Worm (Caenorhabditis elegans) whole organism, young adult: ENCODE measurements around the gene tre-2.
A peak's percentile ranks its signal among the peaks of the same experiment; 100 is the strongest.
"Not testable (repeated sequence)": the region's sequence is repeated elsewhere in the genome, so short reads cannot be mapped to it uniquely, and the experiment has no call there.

Experiments
- C17E4.6 ChIP-seq: fragments of 200-800 bp; sonication (Bioruptor generic); IDR thresholded peaks from 2 replicates; pipeline ENCODE4 v1.3.6; 2022; ENCODE audit warnings: missing genetic modification reagents, missing genetic modification characterization, missing compliant biosample characterization
- T07F8.4 ChIP-seq: sonication (generic microtip); optimal IDR thresholded peaks from 2 replicates; lab custom pipeline; 2016; ENCODE audit warnings: mild to moderate bottlenecking, missing genetic modification characterization, moderate library complexity, missing compliant biosample characterization
- ZK185.1 ChIP-seq: sonication (generic microtip); optimal IDR thresholded peaks from 2 replicates; lab custom pipeline; 2016; ENCODE audit warnings: mild to moderate bottlenecking, missing genetic modification characterization, missing compliant biosample characterization; ENCODE audit not compliant: poor library complexity, severe bottlenecking
- ama-1 ChIP-seq, 3 experiments: fragments of 150-350 bp in 1 of 3; sonication (generic microtip) in 2 of 3; optimal IDR thresholded peaks; 2 replicates each; lab custom pipeline; 2014 to 2018; ENCODE audit warnings: missing biosample characterization in 2 of 3, missing genetic modification characterization in 2 of 3, missing genetic modification reagents in 2 of 3
- aptf-2 ChIP-seq: fragments of 200-800 bp; sonication (Bioruptor generic); conservative IDR thresholded peaks from 2 replicates; pipeline ENCODE4 v1.3.6; 2022; ENCODE audit warnings: missing genetic modification reagents, missing genetic modification characterization, missing compliant biosample characterization
- atf-7 ChIP-seq: sonication (generic microtip); optimal IDR thresholded peaks from 2 replicates; lab custom pipeline; 2017; ENCODE audit warnings: mild to moderate bottlenecking, missing genetic modification characterization, missing compliant biosample characterization
- ceh-27 ChIP-seq: fragments of 200-800 bp; sonication (Bioruptor generic); optimal IDR thresholded peaks from 2 replicates; lab custom pipeline; 2018; ENCODE audit warnings: mild to moderate bottlenecking, missing genetic modification characterization, moderate library complexity, missing compliant biosample characterization
- ceh-79 ChIP-seq: sonication (generic microtip); optimal IDR thresholded peaks from 2 replicates; lab custom pipeline; 2017; ENCODE audit warnings: mild to moderate bottlenecking, missing genetic modification characterization, missing compliant biosample characterization
- ceh-91 ChIP-seq: fragments of 200-800 bp; sonication (Bioruptor generic); IDR thresholded peaks from 2 replicates; pipeline ENCODE4 v1.3.6; 2022; ENCODE audit warnings: missing genetic modification reagents, missing genetic modification characterization, missing compliant biosample characterization
- dox-1 ChIP-seq: fragments of 200-800 bp; sonication (Bioruptor generic); IDR thresholded peaks from 2 replicates; pipeline ENCODE4 v1.3.6; 2022; ENCODE audit warnings: missing genetic modification reagents, missing genetic modification characterization, missing compliant biosample characterization
- dpl-1 ChIP-seq: fragments of 150-350 bp; optimal IDR thresholded peaks from 2 replicates; lab custom pipeline; 2014; ENCODE audit warnings: missing biosample characterization, missing genetic modification reagents, missing genetic modification characterization
- egl-44 ChIP-seq: fragments of 200-800 bp; sonication (Bioruptor generic); IDR thresholded peaks from 2 replicates; pipeline ENCODE4 v1.3.6; 2022; ENCODE audit warnings: missing genetic modification reagents, missing genetic modification characterization, missing compliant biosample characterization
- ets-4 ChIP-seq: fragments of 200-800 bp; sonication (Bioruptor generic); optimal IDR thresholded peaks from 2 replicates; lab custom pipeline; 2018; ENCODE audit warnings: mild to moderate bottlenecking, missing genetic modification characterization, missing compliant biosample characterization
- hlh-12 ChIP-seq: sonication (generic microtip); optimal IDR thresholded peaks from 2 replicates; lab custom pipeline; 2016; ENCODE audit warnings: missing genetic modification characterization, missing compliant biosample characterization
- lin-26 ChIP-seq: fragments of 200-800 bp; sonication (Bioruptor generic); IDR thresholded peaks from 2 replicates; pipeline ENCODE4 v1.3.6; 2022; ENCODE audit warnings: missing genetic modification reagents, missing genetic modification characterization, missing compliant biosample characterization
- lin-40 ChIP-seq: sonication (generic microtip); optimal IDR thresholded peaks from 2 replicates; lab custom pipeline; 2016; ENCODE audit warnings: missing genetic modification characterization, mild to moderate bottlenecking, missing compliant biosample characterization, missing genotype, missing genetic modification reagents
- madf-3 ChIP-seq: fragments of 200-800 bp; sonication (Bioruptor generic); IDR thresholded peaks from 2 replicates; pipeline ENCODE4 v1.3.6; 2022; ENCODE audit warnings: missing genetic modification reagents, missing genetic modification characterization, missing compliant biosample characterization
- mel-28 ChIP-seq: sonication (generic microtip); optimal IDR thresholded peaks from 2 replicates; lab custom pipeline; 2016; ENCODE audit warnings: borderline replicate concordance, mild to moderate bottlenecking, missing genetic modification characterization, missing compliant biosample characterization
- nfya-2 ChIP-seq: fragments of 200-800 bp; sonication (Bioruptor generic); IDR thresholded peaks from 2 replicates; pipeline ENCODE4 v1.3.6; 2022; ENCODE audit warnings: missing genetic modification reagents, missing genetic modification characterization, missing compliant biosample characterization
- nhr-120 ChIP-seq: fragments of 200-800 bp; sonication (Bioruptor generic); IDR thresholded peaks from 2 replicates; pipeline ENCODE4 v1.3.6; 2022; ENCODE audit warnings: missing genetic modification characterization, missing compliant biosample characterization
- nhr-179 ChIP-seq: sonication (generic microtip); optimal IDR thresholded peaks from 2 replicates; lab custom pipeline; 2016; ENCODE audit warnings: mild to moderate bottlenecking, missing genetic modification characterization, missing compliant biosample characterization
- nhr-27 ChIP-seq: fragments of 200-800 bp; sonication (Bioruptor generic); optimal IDR thresholded peaks from 2 replicates; lab custom pipeline; 2018; ENCODE audit warnings: mild to moderate bottlenecking, missing genetic modification characterization, moderate library complexity, missing compliant biosample characterization
- nhr-80 ChIP-seq: sonication (generic microtip); optimal IDR thresholded peaks from 2 replicates; lab custom pipeline; 2016; ENCODE audit warnings: missing genetic modification characterization, missing compliant biosample characterization
- pha-4 ChIP-seq: fragments of 150-350 bp; sonication (generic microtip); optimal IDR thresholded peaks from 2 replicates; lab custom pipeline; 2014; ENCODE audit warnings: missing biosample characterization, missing genetic modification reagents, missing genetic modification characterization
- sdz-38 ChIP-seq: sonication (generic microtip); optimal IDR thresholded peaks from 2 replicates; lab custom pipeline; 2016; ENCODE audit warnings: missing genotype, missing genetic modification characterization, missing compliant biosample characterization
- snpc-1.1 ChIP-seq: sonication (generic microtip); optimal IDR thresholded peaks from 2 replicates; lab custom pipeline; 2017; ENCODE audit warnings: missing genetic modification characterization, mild to moderate bottlenecking, missing compliant biosample characterization, antibody characterized with exemption, moderate library complexity, missing genotype, missing genetic modification reagents; ENCODE audit not compliant: insufficient read depth
- sptf-2 ChIP-seq: fragments of 200-800 bp; sonication (Bioruptor generic); optimal IDR thresholded peaks from 2 replicates; lab custom pipeline; 2018; ENCODE audit warnings: mild to moderate bottlenecking, missing genetic modification characterization, missing compliant biosample characterization
- tlf-1 ChIP-seq: fragments of 200-800 bp; sonication (Bioruptor generic); optimal IDR thresholded peaks from 2 replicates; lab custom pipeline; 2018; ENCODE audit warnings: mild to moderate bottlenecking, missing genetic modification characterization, missing compliant biosample characterization
- xnd-1 ChIP-seq: sonication (generic microtip); optimal IDR thresholded peaks from 2 replicates; lab custom pipeline; 2016; ENCODE audit warnings: missing genotype, missing genetic modification reagents, missing genetic modification characterization, missing compliant biosample characterization

The tre-2 gene

DNA sequence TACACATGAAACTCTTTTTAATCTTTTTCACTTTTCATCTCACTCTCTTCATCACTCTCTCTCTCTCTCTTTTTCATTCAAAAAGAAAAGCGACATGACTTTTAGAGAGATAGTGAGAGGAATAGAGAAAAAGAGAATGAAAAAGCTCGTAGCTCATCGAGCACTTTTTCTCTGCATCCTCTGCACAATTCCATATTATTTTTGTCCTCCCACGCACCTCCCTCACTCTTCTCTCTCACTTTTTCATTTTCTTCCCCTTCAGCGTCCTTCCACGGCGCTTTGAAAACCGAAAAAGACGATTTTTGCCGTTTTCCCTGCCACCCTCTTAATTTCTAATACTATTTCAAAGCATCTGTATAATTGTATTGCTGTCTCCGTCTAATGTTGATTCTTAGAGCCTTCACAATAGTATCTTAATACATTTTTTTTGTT lies 44.1 kb downstream of the tre-2 start (continued):
- TF ChIP-seq ceh-27 (GFP tag; lab: Kevin White, UChicago) (peak; percentile 45), mel-28 (tag; lab: Kevin White, UChicago) (no peak), pha-4 (tag; lab: Kevin White, UChicago) (peak; percentile 58), lin-40 (peak; percentile 83), ZK185.1 (tag; lab: Kevin White, UChicago) (peak; percentile 21), ama-1 (optimal IDR thresholded peaks at IDR 0.05; lab: Kevin White, UChicago) (no peak), ama-1 (GFP tag; optimal IDR thresholded peaks at IDR 0.05; lab: Kevin White, UChicago) (no peak), aptf-2 (GFP tag; lab: Robert Waterston, UW) (no peak), nhr-179 (tag; lab: Kevin White, UChicago) (no peak), nfya-2 (GFP tag; lab: Robert Waterston, UW) (no peak), T07F8.4 (no peak), nhr-120 (GFP tag; lab: Robert Waterston, UW) (no peak)

DNA sequence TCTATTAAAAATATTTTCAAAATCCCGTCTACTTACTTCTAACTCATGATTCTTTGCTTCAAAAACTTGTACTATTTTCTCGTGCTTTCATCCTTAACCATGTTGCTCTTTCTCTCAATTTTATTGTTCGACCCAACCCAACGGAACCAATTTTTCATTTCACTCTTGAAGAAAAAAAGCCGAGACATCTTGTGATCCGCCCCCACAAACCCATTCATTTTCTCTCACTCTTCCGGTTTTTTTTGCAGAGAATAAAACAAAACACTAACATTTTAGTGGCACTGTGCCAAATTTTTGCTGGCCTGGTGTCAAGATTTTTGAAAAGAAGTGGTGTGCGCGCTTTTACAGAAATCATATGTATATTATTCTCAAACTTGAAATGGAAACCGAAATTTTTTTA lies 46.5 kb downstream of the tre-2 start:
- no peak for TF ChIP-seq atf-7 (tag; lab: Kevin White, UChicago)
- no peak for TF ChIP-seq nhr-80 (tag; lab: Kevin White, UChicago)
- no peak for TF ChIP-seq C17E4.6 (GFP tag; lab: Robert Waterston, UW)
- no peak for TF ChIP-seq ets-4 (GFP tag; lab: Kevin White, UChicago)
- TF ChIP-seq sdz-38 (tag; lab: Kevin White, UChicago) = no peak

DNA sequence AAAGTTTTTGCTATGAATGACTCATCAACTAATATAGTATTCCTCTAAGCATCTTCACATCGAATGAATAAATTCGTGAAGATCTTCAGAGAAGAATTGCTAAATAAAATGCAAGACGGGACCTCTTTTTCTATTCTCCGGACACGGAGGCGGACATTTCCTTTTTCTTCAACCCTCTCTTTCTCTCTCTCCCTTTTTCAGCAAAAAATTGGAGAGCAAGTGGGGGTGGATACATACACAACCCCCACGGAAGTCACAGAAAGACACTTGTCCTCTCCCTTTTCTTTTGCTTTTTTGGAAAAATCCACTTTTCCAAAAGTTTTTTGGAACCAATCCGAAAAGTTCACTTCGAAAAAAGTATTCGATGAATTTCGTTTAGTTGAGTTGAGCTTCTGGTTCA lies 48.5 kb downstream of the tre-2 start:
- TF ChIP-seq nfya-2 (GFP tag; lab: Robert Waterston, UW) (no peak), xnd-1 (tag; lab: Kevin White, UChicago) (no peak), egl-44 (GFP tag; lab: Robert Waterston, UW) (no peak), nhr-27 (no peak)

DNA sequence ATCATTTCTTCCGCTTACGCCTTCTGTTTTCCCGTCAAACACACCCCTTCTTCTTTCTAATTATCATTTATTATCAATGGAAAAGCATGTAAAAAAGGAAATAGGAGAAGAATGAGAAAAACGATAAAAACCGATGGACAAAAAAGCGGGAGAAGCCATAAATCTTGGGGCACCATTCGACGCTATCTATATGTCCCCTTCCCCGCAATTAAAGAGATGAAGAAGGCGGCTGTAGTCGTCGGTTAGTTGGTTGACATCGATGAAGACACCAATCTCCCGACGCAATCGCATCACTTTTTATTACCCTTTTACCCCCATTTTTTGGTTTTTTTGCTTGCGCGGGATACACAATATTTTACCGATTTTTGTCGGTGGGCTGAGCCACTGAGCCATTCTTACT lies 49.6 kb downstream of the tre-2 start:
- no peak for TF ChIP-seq sptf-2 (GFP tag; lab: Kevin White, UChicago)
- TF ChIP-seq ceh-91 (GFP tag; lab: Robert Waterston, UW) = no peak
- TF ChIP-seq madf-3 (GFP tag; lab: Robert Waterston, UW) = no peak

DNA sequence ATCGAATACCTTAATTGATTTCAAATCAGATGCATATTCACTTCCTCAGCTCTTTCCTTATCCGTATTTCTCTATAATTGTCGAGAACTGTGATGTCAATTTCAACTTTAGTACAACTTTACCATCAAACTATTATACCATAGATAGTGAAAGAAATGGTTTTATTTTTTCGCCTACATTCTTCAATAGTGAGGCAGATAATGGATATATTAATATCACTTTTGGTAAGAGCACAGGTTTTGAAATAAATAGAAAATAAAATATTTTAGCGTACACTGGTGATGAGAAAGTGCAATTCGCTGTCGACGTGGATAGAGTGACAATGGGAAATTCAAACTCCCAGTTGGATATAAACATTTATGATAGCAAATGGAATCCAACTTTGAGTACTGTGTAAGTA lies 51.0 kb downstream of the tre-2 start:
- TF ChIP-seq hlh-12 (tag; lab: Kevin White, UChicago) (no peak), snpc-1.1 (tag; lab: Kevin White, UChicago) (no peak), tlf-1 (GFP tag; lab: Kevin White, UChicago) (no peak)

ce11 chrIV:6829902-6830301 lies 53.3 kb downstream of the tre-2 start, which contains the start of gene H20E11.1:
H20E11.1 (plus strand) TSS chrIV:6830145.
- no peak for TF ChIP-seq dox-1 (GFP tag; lab: Robert Waterston, UW)
- peak; percentile 29 for TF ChIP-seq nhr-80 (tag; lab: Kevin White, UChicago)

ce11 chrIV:6827477-6827876 lies 55.8 kb downstream of the tre-2 start, which contains the start of gene H20E11.2:
H20E11.2 (plus strand) TSS chrIV:6827777.
- not testable (repeated sequence) for TF ChIP-seq dpl-1; lin-26 (GFP tag; lab: Robert Waterston, UW); ceh-79
- TF ChIP-seq, all 124 proteins: peak for 0; not testable (repeated sequence) for 124
